Fruit fly (Drosophila melanogaster) whole organism, embryonic: ENCODE data around the gene Cpr11B.

Experiments
- CG10366 ChIP-seq: fragments of 200-800 bp; sonication (Bioruptor generic); IDR thresholded peaks from 2 replicates; pipeline ENCODE4 v1.3.6; 2022; ENCODE audit warnings: missing biosample characterization, missing genetic modification characterization
- CG11398 ChIP-seq: fragments of 200-800 bp; sonication (Bioruptor generic); optimal IDR thresholded peaks from 2 replicates; lab custom pipeline; 2016; ENCODE audit warnings: missing biosample characterization, missing genetic modification characterization
- CG12744 ChIP-seq: fragments of 200-800 bp; sonication (Bioruptor generic); optimal IDR thresholded peaks from 2 replicates; lab custom pipeline; 2016; ENCODE audit warnings: missing biosample characterization, missing genetic modification characterization
- CG12769 ChIP-seq: fragments of 200-800 bp; sonication (Bioruptor generic); optimal IDR thresholded peaks from 2 replicates; lab custom pipeline; 2019; ENCODE audit warnings: missing biosample characterization, mild to moderate bottlenecking, missing genetic modification characterization, moderate library complexity
- CG13424 ChIP-seq: fragments of 200-800 bp; sonication (Bioruptor generic); optimal IDR thresholded peaks from 2 replicates; lab custom pipeline; 2019; ENCODE audit warnings: missing biosample characterization, mild to moderate bottlenecking, missing genetic modification characterization, moderate library complexity
- CG13894 ChIP-seq: fragments of 200-800 bp; sonication (Bioruptor generic); optimal IDR thresholded peaks from 3 replicates; lab custom pipeline; 2018; ENCODE audit warnings: missing biosample characterization, mild to moderate bottlenecking, missing genetic modification characterization, moderate library complexity
- CG16863 ChIP-seq: fragments of 200-800 bp; sonication (Bioruptor generic); optimal IDR thresholded peaks from 3 replicates; lab custom pipeline; 2016; ENCODE audit warnings: missing biosample characterization, missing genetic modification characterization
- CG17612 ChIP-seq: fragments of 200-800 bp; sonication (Bioruptor generic); IDR thresholded peaks from 2 replicates; pipeline ENCODE4 v1.3.6; 2022; ENCODE audit warnings: missing biosample characterization, missing genetic modification characterization
- CG17829 ChIP-seq: fragments of 200-800 bp; optimal IDR thresholded peaks from 2 replicates; lab custom pipeline; 2019; ENCODE audit warnings: missing biosample characterization, mild to moderate bottlenecking, missing genetic modification characterization, moderate library complexity
- CG18011 ChIP-seq: fragments of 200-800 bp; sonication (Bioruptor generic); optimal IDR thresholded peaks from 2 replicates; lab custom pipeline; 2017; ENCODE audit warnings: missing biosample characterization, missing genetic modification characterization, mild to moderate bottlenecking, moderate library complexity, missing genotype
- CG2678 ChIP-seq: fragments of 200-800 bp; sonication (Bioruptor generic); optimal IDR thresholded peaks from 3 replicates; lab custom pipeline; 2019; ENCODE audit warnings: missing biosample characterization, mild to moderate bottlenecking, missing genetic modification characterization, moderate library complexity
- CG2889 ChIP-seq: fragments of 200-800 bp; sonication (Bioruptor generic); IDR thresholded peaks from 3 replicates; pipeline ENCODE4 v1.3.6; 2022; ENCODE audit warnings: missing biosample characterization, missing genetic modification characterization
- CG30431 ChIP-seq: fragments of 200-800 bp; sonication (Bioruptor generic); optimal IDR thresholded peaks from 2 replicates; lab custom pipeline; 2017; ENCODE audit warnings: missing biosample characterization, missing genetic modification characterization
- CG34224 ChIP-seq: fragments of 200-800 bp; sonication (Bioruptor generic); IDR thresholded peaks from 3 replicates; pipeline ENCODE4 v1.3.6; 2022; ENCODE audit warnings: missing biosample characterization, missing genetic modification characterization; ENCODE audit not compliant: partially characterized antibody
- CG6654 ChIP-seq: fragments of 200-800 bp; sonication (Bioruptor generic); optimal IDR thresholded peaks from 2 replicates; lab custom pipeline; 2017; ENCODE audit warnings: missing biosample characterization, mild to moderate bottlenecking, missing genetic modification characterization
- CG6813 ChIP-seq: fragments of 200-800 bp; sonication (Bioruptor generic); optimal IDR thresholded peaks from 2 replicates; lab custom pipeline; 2017; ENCODE audit warnings: missing biosample characterization, missing genetic modification characterization, mild to moderate bottlenecking, moderate library complexity, missing genetic modification reagents
- CG7357 ChIP-seq: fragments of 200-800 bp; sonication (Bioruptor generic); IDR thresholded peaks from 3 replicates; pipeline ENCODE4 v1.3.6; 2022; ENCODE audit warnings: missing biosample characterization, missing genetic modification characterization
- CG9437 ChIP-seq: fragments of 200-800 bp; sonication (Bioruptor generic); optimal IDR thresholded peaks from 2 replicates; lab custom pipeline; 2018; ENCODE audit warnings: missing biosample characterization, mild to moderate bottlenecking, missing genetic modification characterization
- Dbx ChIP-seq: fragments of 200-800 bp; sonication (Bioruptor generic); IDR thresholded peaks from 3 replicates; pipeline ENCODE4 v1.3.6; 2022; ENCODE audit warnings: missing biosample characterization, missing genetic modification characterization
- HHEX ChIP-seq: fragments of 200-800 bp; sonication (Bioruptor generic); optimal IDR thresholded peaks from 3 replicates; lab custom pipeline; 2017; ENCODE audit warnings: missing biosample characterization, mild to moderate bottlenecking, missing genetic modification characterization, missing genetic modification reagents
- Hand ChIP-seq: fragments of 200-800 bp; sonication (Bioruptor generic); optimal IDR thresholded peaks from 2 replicates; lab custom pipeline; 2017; ENCODE audit warnings: mild to moderate bottlenecking, missing biosample characterization, missing genetic modification reagents, missing genetic modification characterization
- Hr39 ChIP-seq: fragments of >200 bp; optimal IDR thresholded peaks from 2 replicates; lab custom pipeline; 2017
- Hr78 ChIP-seq, 2 experiments: fragments of 200-800 bp in 1 of 2; fragments of >200 bp in 1 of 2; sonication (Bioruptor generic) in 1 of 2; optimal IDR thresholded peaks; 2 replicates each; lab custom pipeline; 2017 to 2019; ENCODE audit warnings: missing biosample characterization in 2 of 2, missing genetic modification characterization in 2 of 2, mild to moderate bottlenecking in 1 of 2, moderate library complexity in 1 of 2
- NC2β ChIP-seq: fragments of 200-800 bp; sonication (Bioruptor generic); optimal IDR thresholded peaks from 2 replicates; lab custom pipeline; 2016; ENCODE audit warnings: missing biosample characterization, missing genetic modification characterization
- NFAT ChIP-seq: fragments of 200-800 bp; sonication (Bioruptor generic); IDR thresholded peaks from 2 replicates; pipeline ENCODE4 v1.3.6; 2022; ENCODE audit warnings: missing biosample characterization, missing genetic modification characterization
- NK7.1 ChIP-seq: fragments of 200-800 bp; sonication (Bioruptor generic); optimal IDR thresholded peaks from 3 replicates; lab custom pipeline; 2016; ENCODE audit warnings: missing biosample characterization, missing genetic modification characterization
- Scr ChIP-seq: fragments of 200-800 bp; sonication (Bioruptor generic); IDR thresholded peaks from 2 replicates; pipeline ENCODE4 v1.3.6; 2022; ENCODE audit warnings: missing biosample characterization, missing genetic modification characterization; ENCODE audit not compliant: partially characterized antibody
- Taf1 ChIP-seq: fragments of 200-800 bp; sonication (Bioruptor generic); IDR thresholded peaks from 2 replicates; pipeline ENCODE4 v1.3.6; 2022; ENCODE audit warnings: missing biosample characterization, missing genetic modification characterization
- Tbp ChIP-seq: fragments of >200 bp; optimal IDR thresholded peaks from 2 replicates; lab custom pipeline; 2018; ENCODE audit warnings: missing biosample characterization, missing genetic modification characterization
- aop ChIP-seq: fragments of 200-800 bp; sonication (Bioruptor generic); IDR thresholded peaks from 2 replicates; pipeline ENCODE4 v1.3.6; 2022; ENCODE audit warnings: missing biosample characterization, missing genetic modification characterization
- ara ChIP-seq: fragments of 200-800 bp; sonication (Bioruptor generic); IDR thresholded peaks from 2 replicates; pipeline ENCODE4 v1.3.6; 2022; ENCODE audit warnings: missing biosample characterization, missing genetic modification characterization
- ash1 ChIP-seq: fragments of 200-800 bp; sonication (Bioruptor generic); optimal IDR thresholded peaks from 2 replicates; lab custom pipeline; 2018; ENCODE audit warnings: missing biosample characterization, mild to moderate bottlenecking, missing genetic modification characterization
- bigmax ChIP-seq: fragments of 200-800 bp; sonication (Bioruptor generic); optimal IDR thresholded peaks from 2 replicates; lab custom pipeline; 2018; ENCODE audit warnings: missing biosample characterization, mild to moderate bottlenecking, missing genetic modification characterization
- br ChIP-seq: fragments of >200 bp; optimal IDR thresholded peaks from 2 replicates; lab custom pipeline; 2017
- crp ChIP-seq, 2 experiments: fragments of 200-800 bp; sonication (Bioruptor generic); optimal IDR thresholded peaks; 2 replicates in 1 of 2; 3 replicates in 1 of 2; lab custom pipeline; 2017; ENCODE audit warnings: missing biosample characterization in 2 of 2, missing genetic modification characterization in 2 of 2, mild to moderate bottlenecking in 1 of 2, moderate library complexity in 1 of 2
- fd102C ChIP-seq: fragments of 200-800 bp; sonication (Bioruptor generic); optimal IDR thresholded peaks from 2 replicates; lab custom pipeline; 2018; ENCODE audit warnings: missing biosample characterization, mild to moderate bottlenecking, missing genetic modification characterization, moderate library complexity
- fu2 ChIP-seq: fragments of 200-800 bp; sonication (Bioruptor generic); optimal IDR thresholded peaks from 2 replicates; lab custom pipeline; 2016; ENCODE audit warnings: missing biosample characterization, missing genetic modification characterization
- h ChIP-seq: fragments of >200 bp; optimal IDR thresholded peaks from 2 replicates; lab custom pipeline; 2017
- jumu ChIP-seq: fragments of 200-800 bp; sonication (Bioruptor generic); optimal IDR thresholded peaks from 3 replicates; lab custom pipeline; 2016; ENCODE audit warnings: missing biosample characterization, missing genetic modification characterization
- nerfin-1 ChIP-seq: fragments of 200-800 bp; sonication (Bioruptor generic); optimal IDR thresholded peaks from 3 replicates; lab custom pipeline; 2019; ENCODE audit warnings: missing biosample characterization, mild to moderate bottlenecking, missing genetic modification characterization, moderate library complexity
- nom ChIP-seq: fragments of 200-800 bp; sonication (Bioruptor generic); optimal IDR thresholded peaks from 2 replicates; lab custom pipeline; 2017; ENCODE audit warnings: missing biosample characterization, missing genetic modification characterization, mild to moderate bottlenecking, moderate library complexity, missing genetic modification reagents
- pfk ChIP-seq: fragments of 200-800 bp; sonication (Bioruptor generic); optimal IDR thresholded peaks from 2 replicates; lab custom pipeline; 2018; ENCODE audit warnings: missing biosample characterization, mild to moderate bottlenecking, missing genetic modification characterization, moderate library complexity
- pho ChIP-seq: fragments of 200-800 bp; sonication (Bioruptor generic); optimal IDR thresholded peaks from 2 replicates; lab custom pipeline; 2016; ENCODE audit warnings: missing biosample characterization, missing genetic modification characterization
- prd ChIP-seq, 3 experiments: fragments of >200 bp in 2 of 3; fragments of 200-800 bp in 1 of 3; sonication (Bioruptor generic) in 1 of 3; optimal IDR thresholded peaks in 2 of 3; IDR thresholded peaks in 1 of 3; 2 replicates in 2 of 3; 3 replicates in 1 of 3; pipeline versions ENCODE4 v1.3.6 to Lab custom; 2017 to 2022; ENCODE audit warnings: missing biosample characterization in 1 of 3, missing genetic modification characterization in 1 of 3
- psq ChIP-seq: fragments of 200-800 bp; sonication (Bioruptor generic); optimal IDR thresholded peaks from 2 replicates; lab custom pipeline; 2017; ENCODE audit warnings: missing biosample characterization, missing genetic modification characterization
- rib ChIP-seq: fragments of 200-800 bp; sonication (Bioruptor generic); IDR thresholded peaks from 2 replicates; pipeline ENCODE4 v1.3.6; 2022; ENCODE audit warnings: missing biosample characterization, missing genetic modification characterization
- slou ChIP-seq: fragments of 200-800 bp; sonication (Bioruptor generic); optimal IDR thresholded peaks from 3 replicates; lab custom pipeline; 2016; ENCODE audit warnings: missing biosample characterization, missing genetic modification characterization
- tll ChIP-seq, 2 experiments: fragments of 200-800 bp in 1 of 2; fragments of >200 bp in 1 of 2; sonication (Bioruptor generic) in 1 of 2; optimal IDR thresholded peaks; 2 replicates each; lab custom pipeline; 2017 to 2019; ENCODE audit warnings: missing biosample characterization in 2 of 2, missing genetic modification characterization in 2 of 2, mild to moderate bottlenecking in 1 of 2, moderate library complexity in 1 of 2
- trem ChIP-seq: fragments of 200-800 bp; optimal IDR thresholded peaks from 3 replicates; lab custom pipeline; 2019; ENCODE audit warnings: missing biosample characterization, mild to moderate bottlenecking, missing genetic modification characterization, moderate library complexity
- wdn ChIP-seq: fragments of 200-800 bp; sonication (Bioruptor generic); IDR thresholded peaks from 2 replicates; pipeline ENCODE4 v1.3.6; 2022; ENCODE audit warnings: missing biosample characterization, missing genetic modification characterization
- wor ChIP-seq: fragments of 200-800 bp; sonication (Bioruptor generic); IDR thresholded peaks from 2 replicates; pipeline ENCODE4 v1.3.6; 2022; ENCODE audit warnings: missing biosample characterization, missing genetic modification characterization

Cpr11B gene

dm6 chrX:12567663-12568062 lies 14.7 kb downstream of the Cpr11B start (continued):
- TF ChIP-seq crp (GFP tag; optimal IDR thresholded peaks at IDR 0.05; lab: Kevin White, UChicago): no peak
- TF ChIP-seq nerfin-1 (tag; lab: Kevin White, UChicago): peak; percentile 61
- peak; percentile 85 for TF ChIP-seq CG6813
- TF ChIP-seq CG17829 (tag; lab: Kevin White, UChicago): peak; percentile 76
- peak; percentile 16; the same call in 1 of the 3 replicates for TF ChIP-seq CG2889 (GFP tag; lab: Robert Waterston, UW)
- no peak for TF ChIP-seq Scr (GFP tag; lab: Robert Waterston, UW)
- TF ChIP-seq CG17612: peak; percentile 56; the same call in 1 of the 2 replicates
- no peak for TF ChIP-seq CG12744 (GFP tag; lab: Kevin White, UChicago)
- TF ChIP-seq CG9437 (GFP tag; lab: Kevin White, UChicago): peak; percentile 52
- peak; percentile 56; the same call in 1 of the 2 replicates for TF ChIP-seq NFAT (GFP tag; lab: Robert Waterston, UW)
- peak; percentile 92 for TF ChIP-seq CG2678 (tag; lab: Kevin White, UChicago)
- peak; percentile 67; the same call in 1 of the 2 replicates for TF ChIP-seq ara (GFP tag; lab: Robert Waterston, UW)
- TF ChIP-seq CG6654 (GFP tag; lab: Kevin White, UChicago): peak; percentile 27
- TF ChIP-seq Tbp (GFP tag; lab: Kevin White, UChicago): no peak
- no peak for TF ChIP-seq fu2 (GFP tag; lab: Kevin White, UChicago)
- peak; percentile 96 for TF ChIP-seq CG13894
- TF ChIP-seq CG30431: peak; percentile 27
- TF ChIP-seq wdn (GFP tag; lab: Robert Waterston, UW): peak; percentile 72
- TF ChIP-seq slou: peak; percentile 55
- peak; percentile 61 for TF ChIP-seq rib (GFP tag; lab: Robert Waterston, UW)
- peak; percentile 37; the same call in 1 of the 2 replicates for TF ChIP-seq Taf1
- no peak; the same call in 2 of the 3 replicates for TF ChIP-seq CG7357 (GFP tag; lab: Robert Waterston, UW)
- no peak for TF ChIP-seq ash1 (GFP tag; lab: Kevin White, UChicago)
- no peak for TF ChIP-seq pho (GFP tag; lab: Kevin White, UChicago)
- TF ChIP-seq HHEX (GFP tag; lab: Kevin White, UChicago): peak; percentile 81
- no peak for TF ChIP-seq CG11398 (GFP tag; lab: Kevin White, UChicago)
- TF ChIP-seq prd (optimal IDR thresholded peaks at IDR 0.05; lab: Kevin White, UChicago): no peak
- TF ChIP-seq prd (GFP tag; IDR thresholded peaks at IDR 0.05; lab: Robert Waterston, UW): peak; percentile 76
- no peak for TF ChIP-seq psq (GFP tag; lab: Kevin White, UChicago)
- peak; percentile 34 for TF ChIP-seq CG18011
- TF ChIP-seq Hand (GFP tag; lab: Kevin White, UChicago): peak; percentile 93
- TF ChIP-seq trem: peak; percentile 43
- TF ChIP-seq NC2β (GFP tag; lab: Kevin White, UChicago): no peak
- peak; percentile 1 for TF ChIP-seq CG12769 (tag; lab: Kevin White, UChicago)
- TF ChIP-seq NK7.1 (GFP tag; lab: Kevin White, UChicago): no peak
- peak; percentile 37 for TF ChIP-seq nom (GFP tag; lab: Kevin White, UChicago)
- no peak for TF ChIP-seq bigmax (GFP tag; lab: Kevin White, UChicago)
- peak; percentile 24 for TF ChIP-seq pfk (GFP tag; lab: Kevin White, UChicago)
- no peak for TF ChIP-seq aop (GFP tag; lab: Robert Waterston, UW)
- no peak for TF ChIP-seq Hr39 (lab: Kevin White, UChicago)
- TF ChIP-seq tll (GFP tag; optimal IDR thresholded peaks at IDR 0.05; lab: Kevin White, UChicago): no peak
- TF ChIP-seq fd102C (GFP tag; lab: Kevin White, UChicago): no peak
- no peak for TF ChIP-seq jumu
- TF ChIP-seq CG16863 (GFP tag; lab: Kevin White, UChicago): no peak
- TF ChIP-seq br (lab: Kevin White, UChicago): no peak
- TF ChIP-seq Dbx: peak; percentile 86
- TF ChIP-seq Hr78 (GFP tag; optimal IDR thresholded peaks at IDR 0.05; lab: Kevin White, UChicago): no peak
- peak; percentile 69 for TF ChIP-seq CG10366
- TF ChIP-seq CG34224 (GFP tag; lab: Robert Waterston, UW): no peak
- 0 out of 2 replicates have a peak, but pooled peaks have one; percentile 25 for TF ChIP-seq wor
- TF ChIP-seq h: no peak
- TF ChIP-seq CG13424 (tag; lab: Kevin White, UChicago): peak; percentile 87
